Fruit fly (Drosophila melanogaster): ENCODE results near the gene spel1.

DNA sequence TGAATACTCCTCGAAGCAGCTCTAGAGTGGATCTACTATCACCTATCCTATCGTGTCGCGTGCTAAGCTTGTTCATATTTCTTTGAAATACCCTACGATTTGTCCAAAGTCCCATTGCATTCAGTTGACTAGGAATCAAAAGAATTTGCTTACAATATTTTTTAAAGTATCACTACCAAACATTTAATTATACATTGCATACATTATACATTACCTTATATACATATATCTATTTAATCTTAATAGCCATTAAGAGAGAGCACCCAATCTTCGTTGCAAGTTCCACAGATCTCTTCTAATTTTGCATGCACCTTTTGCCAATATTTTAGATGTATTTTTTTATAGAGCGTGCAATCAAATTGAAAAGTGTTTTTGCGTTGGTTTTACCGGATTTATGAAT lies 43.3 kb upstream of the spel1 start:
- TF ChIP-seq CG14711 (tag; optimal IDR thresholded peaks at IDR 0.05) (no peak), cnc (optimal IDR thresholded peaks at IDR 0.05) (no peak), Hr96 (GFP tag; optimal IDR thresholded peaks at IDR 0.05) (no peak), pad (GFP tag; optimal IDR thresholded peaks at IDR 0.05) (no peak), CG1620 (GFP tag; optimal IDR thresholded peaks at IDR 0.05) (no peak), CG7045 (GFP tag; optimal IDR thresholded peaks at IDR 0.05) (no peak), cic (GFP tag; optimal IDR thresholded peaks at IDR 0.05) (no peak), tj (GFP tag; optimal IDR thresholded peaks at IDR 0.05) (no peak), bab1 (GFP tag; optimal IDR thresholded peaks at IDR 0.05) (no peak)

Measured in whole organism, adult.